Worm (Caenorhabditis elegans) whole organism, young adult: Measurements from ENCODE around the gene F55B11.2.

Experiments
- B0035.1 ChIP-seq: sonication (generic microtip); optimal IDR thresholded peaks from 2 replicates; lab custom pipeline; 2016; ENCODE audit warnings: missing genetic modification characterization, mild to moderate bottlenecking, missing compliant biosample characterization, missing genotype, missing genetic modification reagents
- D2030.7 ChIP-seq: fragments of 200-800 bp; sonication (Bioruptor generic); IDR thresholded peaks from 2 replicates; pipeline ENCODE4 v1.3.6; 2022; ENCODE audit warnings: missing genetic modification reagents, missing genetic modification characterization, missing compliant biosample characterization
- F10E7.11 ChIP-seq: sonication (generic microtip); optimal IDR thresholded peaks from 2 replicates; lab custom pipeline; 2017; ENCODE audit warnings: mild to moderate bottlenecking, missing genetic modification characterization, moderate library complexity, missing compliant biosample characterization
- F33H1.4 ChIP-seq: fragments of 200-800 bp; sonication (Bioruptor generic); IDR thresholded peaks from 2 replicates; pipeline ENCODE4 v1.3.6; 2022; ENCODE audit warnings: missing genetic modification reagents, missing genetic modification characterization, missing compliant biosample characterization
- F49E8.2 ChIP-seq: sonication (generic microtip); optimal IDR thresholded peaks from 3 replicates; lab custom pipeline; 2017; ENCODE audit warnings: missing genetic modification characterization, mild to moderate bottlenecking, missing compliant biosample characterization, antibody characterized with exemption, moderate library complexity; ENCODE audit not compliant: insufficient read depth
- attf-5 ChIP-seq: fragments of 200-800 bp; sonication (Bioruptor generic); optimal IDR thresholded peaks from 2 replicates; lab custom pipeline; 2018; ENCODE audit warnings: mild to moderate bottlenecking, missing genetic modification characterization, missing compliant biosample characterization
- attf-6 ChIP-seq: fragments of 200-800 bp; sonication (Bioruptor generic); IDR thresholded peaks from 2 replicates; pipeline ENCODE4 v1.3.6; 2022; ENCODE audit warnings: missing genetic modification reagents, missing genetic modification characterization, missing compliant biosample characterization
- dox-1 ChIP-seq: fragments of 200-800 bp; sonication (Bioruptor generic); IDR thresholded peaks from 2 replicates; pipeline ENCODE4 v1.3.6; 2022; ENCODE audit warnings: missing genetic modification reagents, missing genetic modification characterization, missing compliant biosample characterization
- hmg-1.2 ChIP-seq: fragments of 200-800 bp; sonication (Bioruptor generic); IDR thresholded peaks from 2 replicates; pipeline ENCODE4 v1.3.6; 2022; ENCODE audit warnings: missing genetic modification reagents, missing genetic modification characterization, missing compliant biosample characterization
- hmg-20 ChIP-seq: fragments of 200-800 bp; sonication (Bioruptor generic); IDR thresholded peaks from 2 replicates; pipeline ENCODE4 v1.3.6; 2022; ENCODE audit warnings: missing genetic modification reagents, missing genetic modification characterization, missing compliant biosample characterization
- hsf-1 ChIP-seq: fragments of 200-800 bp; sonication (Bioruptor generic); IDR thresholded peaks from 2 replicates; pipeline ENCODE4 v1.3.6; 2022; ENCODE audit warnings: missing genetic modification reagents, missing genetic modification characterization, missing compliant biosample characterization
- let-607 ChIP-seq, 2 experiments: fragments of 200-800 bp in 1 of 2; sonication (Bioruptor generic) in 1 of 2; sonication (generic microtip) in 1 of 2; optimal IDR thresholded peaks; 2 replicates each; lab custom pipeline; 2016 to 2018; ENCODE audit warnings: mild to moderate bottlenecking in 2 of 2, missing compliant biosample characterization in 2 of 2, missing genetic modification characterization in 2 of 2, moderate library complexity in 2 of 2, missing genotype in 1 of 2
- lin-40 ChIP-seq: sonication (generic microtip); optimal IDR thresholded peaks from 2 replicates; lab custom pipeline; 2016; ENCODE audit warnings: missing genetic modification characterization, mild to moderate bottlenecking, missing compliant biosample characterization, missing genotype, missing genetic modification reagents
- lin-54 ChIP-seq: fragments of 200-800 bp; sonication (Bioruptor generic); optimal IDR thresholded peaks from 2 replicates; lab custom pipeline; 2018; ENCODE audit warnings: mild to moderate bottlenecking, missing genetic modification characterization, missing compliant biosample characterization
- lsl-1 ChIP-seq: fragments of 200-800 bp; sonication (Bioruptor generic); optimal IDR thresholded peaks from 2 replicates; lab custom pipeline; 2018; ENCODE audit warnings: mild to moderate bottlenecking, missing genetic modification characterization, moderate library complexity, missing compliant biosample characterization
- madf-6 ChIP-seq: fragments of 200-800 bp; sonication (Bioruptor generic); IDR thresholded peaks from 2 replicates; pipeline ENCODE4 v1.3.6; 2022; ENCODE audit warnings: missing genetic modification reagents, missing genetic modification characterization, missing compliant biosample characterization
- madf-8 ChIP-seq: fragments of 200-800 bp; sonication (Bioruptor generic); conservative IDR thresholded peaks from 2 replicates; pipeline ENCODE4 v1.3.6; 2022; ENCODE audit warnings: missing genetic modification reagents, missing genetic modification characterization, missing compliant biosample characterization
- mcd-1 ChIP-seq: fragments of 200-800 bp; sonication (Bioruptor generic); IDR thresholded peaks from 2 replicates; pipeline ENCODE4 v1.3.6; 2022; ENCODE audit warnings: missing genetic modification reagents, missing genetic modification characterization, missing compliant biosample characterization
- nhr-80 ChIP-seq: sonication (generic microtip); optimal IDR thresholded peaks from 2 replicates; lab custom pipeline; 2016; ENCODE audit warnings: missing genetic modification characterization, missing compliant biosample characterization
- pbrm-1 ChIP-seq: fragments of 200-800 bp; sonication (Bioruptor generic); IDR thresholded peaks from 2 replicates; pipeline ENCODE4 v1.3.6; 2022; ENCODE audit warnings: missing genetic modification reagents, missing genetic modification characterization, missing compliant biosample characterization
- snpc-1.1 ChIP-seq: sonication (generic microtip); optimal IDR thresholded peaks from 2 replicates; lab custom pipeline; 2017; ENCODE audit warnings: missing genetic modification characterization, mild to moderate bottlenecking, missing compliant biosample characterization, antibody characterized with exemption, moderate library complexity, missing genotype, missing genetic modification reagents; ENCODE audit not compliant: insufficient read depth
- snpc-3.4 ChIP-seq: sonication (generic microtip); optimal IDR thresholded peaks from 2 replicates; lab custom pipeline; 2017; ENCODE audit warnings: missing genetic modification characterization, mild to moderate bottlenecking, missing compliant biosample characterization, antibody characterized with exemption, moderate library complexity, missing genotype, missing genetic modification reagents
- snpc-4 ChIP-seq, 5 experiments: fragments of 150-350 bp in 1 of 5; sonication (generic microtip) in 4 of 5; optimal IDR thresholded peaks; 2 replicates each; lab custom pipeline; 2014 to 2018; ENCODE audit warnings: missing genetic modification characterization in 5 of 5, missing biosample characterization in 3 of 5, antibody characterized with exemption in 2 of 5, mild to moderate bottlenecking in 2 of 5, missing compliant biosample characterization in 2 of 5, missing genotype in 2 of 5, moderate library complexity in 2 of 5, missing genetic modification reagents in 1 of 5
- tbp1 ChIP-seq: fragments of 200-800 bp; sonication (Bioruptor generic); optimal IDR thresholded peaks from 2 replicates; lab custom pipeline; 2018; ENCODE audit warnings: mild to moderate bottlenecking, missing genetic modification characterization, missing compliant biosample characterization
- xnd-1 ChIP-seq: sonication (generic microtip); optimal IDR thresholded peaks from 2 replicates; lab custom pipeline; 2016; ENCODE audit warnings: missing genotype, missing genetic modification reagents, missing genetic modification characterization, missing compliant biosample characterization
- ztf-26 ChIP-seq: sonication (generic microtip); optimal IDR thresholded peaks from 2 replicates; lab custom pipeline; 2017; ENCODE audit warnings: missing genetic modification characterization, missing compliant biosample characterization

Gene F55B11.2

DNA sequence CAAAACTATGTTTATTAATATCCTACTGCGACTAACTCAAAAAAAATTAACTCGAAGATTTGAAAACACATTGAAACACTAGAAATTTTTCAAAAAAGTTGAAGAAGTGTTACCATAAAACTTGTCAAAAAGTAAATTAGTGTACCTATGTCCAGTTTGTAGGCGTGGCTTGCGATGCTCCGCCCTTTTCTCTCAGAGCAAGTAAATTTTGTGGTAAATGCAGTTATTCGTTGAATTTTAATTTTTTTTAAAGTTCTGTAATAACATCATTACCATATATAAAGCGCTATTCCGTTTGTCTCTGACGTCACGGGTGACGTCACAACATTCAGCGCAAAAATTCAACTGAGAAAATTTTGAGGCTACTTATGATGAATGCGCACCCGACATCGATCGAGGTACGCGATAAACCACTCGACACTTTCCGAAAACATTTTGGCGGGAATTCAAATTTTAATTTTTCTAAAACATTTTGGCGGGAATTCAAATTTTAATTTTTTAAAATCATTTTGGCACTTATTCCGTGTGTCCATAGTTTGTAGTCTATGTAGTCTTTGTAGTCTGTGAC is 37.7 kb upstream of the F55B11.2 start:
- TF ChIP-seq F49E8.2 (tag; lab: Kevin White, UChicago): peak; percentile 56
- peak; percentile 24; the same call in 1 of the 2 replicates for TF ChIP-seq D2030.7 (GFP tag; lab: Robert Waterston, UW)
- 0 out of 2 replicates have a peak, but pooled peaks have one; percentile 31 for TF ChIP-seq mcd-1 (GFP tag; lab: Robert Waterston, UW)
- TF ChIP-seq snpc-1.1: peak; percentile 11
- peak; percentile 44 for TF ChIP-seq hmg-1.2 (GFP tag; lab: Robert Waterston, UW)
- peak; percentile 48 for TF ChIP-seq lin-54 (GFP tag; lab: Kevin White, UChicago)
- TF ChIP-seq hsf-1 (GFP tag; lab: Robert Waterston, UW): 0 out of 2 replicates have a peak, but pooled peaks have one; percentile 22
- peak; percentile 92 for TF ChIP-seq pbrm-1 (GFP tag; lab: Robert Waterston, UW)
- peak; percentile 33 for TF ChIP-seq tbp1
- TF ChIP-seq dox-1 (GFP tag; lab: Robert Waterston, UW): peak; percentile 44; the same call in 1 of the 2 replicates
- peak; percentile 97 for TF ChIP-seq attf-6 (GFP tag; lab: Robert Waterston, UW)
- peak; percentile 53 for TF ChIP-seq madf-6 (GFP tag; lab: Robert Waterston, UW)
- peak; percentile 55 for TF ChIP-seq snpc-4 (GFP tag; optimal IDR thresholded peaks at IDR 0.05; lab: Kevin White, UChicago)
- peak; percentile 52 to 91 (median 66) for TF ChIP-seq snpc-4 (tag; optimal IDR thresholded peaks at IDR 0.05; lab: Kevin White, UChicago)
- TF ChIP-seq, all 124 proteins: peak for 13; not testable (repeated sequence) for 111

DNA sequence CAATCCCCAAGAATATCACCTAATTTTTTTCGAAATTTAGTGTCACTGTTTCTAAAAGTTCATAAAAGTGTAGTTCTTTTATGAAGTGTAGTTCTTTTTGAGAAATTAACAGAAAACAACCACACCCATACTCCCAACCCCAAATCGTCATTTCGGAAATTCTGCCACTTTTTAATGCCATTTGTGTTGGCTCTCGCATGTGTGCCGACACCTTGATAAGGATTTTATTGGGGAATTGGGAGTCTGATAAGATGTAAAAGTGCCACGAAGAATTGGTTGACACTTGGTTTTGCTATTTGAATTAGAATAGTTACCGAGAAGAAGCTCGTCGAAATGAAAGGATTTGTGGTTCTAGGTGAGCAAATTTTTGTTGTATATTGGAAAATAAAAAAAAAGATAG is 33.6 kb upstream of the F55B11.2 start, which contains the start of gene nspg-9:
Gene nspg-9, plus strand, starts transcription at position 234 of the 400 bp plus-strand sequence.
- TF ChIP-seq nhr-80 (tag; lab: Kevin White, UChicago) (peak; percentile 83), B0035.1 (no peak), dox-1 (GFP tag; lab: Robert Waterston, UW) (peak; percentile 70), let-607 (tag; optimal IDR thresholded peaks at IDR 0.05; lab: Kevin White, UChicago) (peak in 1 of 2 experiments; percentile 65), ztf-26 (tag; lab: Kevin White, UChicago) (no peak), hmg-20 (GFP tag; lab: Robert Waterston, UW) (no peak), snpc-4 (GFP tag; optimal IDR thresholded peaks at IDR 0.05; lab: Kevin White, UChicago) (no peak), snpc-4 (tag; optimal IDR thresholded peaks at IDR 0.05; lab: Kevin White, UChicago) (peak in 2 of 4 experiments; percentile 21 to 22)

DNA sequence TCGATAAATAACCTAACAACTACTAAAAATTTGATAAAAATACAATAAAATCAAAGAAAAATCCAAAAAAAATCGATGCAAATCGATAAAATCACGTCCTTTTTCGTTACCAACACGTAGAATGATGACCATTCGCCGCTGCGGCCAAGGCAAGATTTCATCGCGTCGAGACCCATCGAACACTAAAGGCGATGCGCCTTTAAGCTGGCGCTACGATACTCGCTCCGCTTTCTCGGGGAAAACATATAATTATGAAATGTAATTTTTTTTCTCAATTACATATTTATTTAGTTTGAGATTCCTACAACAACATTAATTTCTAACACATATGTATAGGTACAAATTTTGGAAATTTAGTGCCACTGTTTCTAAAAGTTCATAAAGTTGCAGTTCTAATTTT is 32.0 kb upstream of the F55B11.2 start:
- TF ChIP-seq xnd-1 (tag; lab: Kevin White, UChicago) (peak; percentile 65), snpc-4 (GFP tag; optimal IDR thresholded peaks at IDR 0.05; lab: Kevin White, UChicago) (peak; percentile 13), snpc-4 (tag; optimal IDR thresholded peaks at IDR 0.05; lab: Kevin White, UChicago) (peak in 1 of 4 experiments; percentile 85), lsl-1 (GFP tag; lab: Kevin White, UChicago) (peak; percentile 16), attf-6 (GFP tag; lab: Robert Waterston, UW) (peak; percentile 44; the same call in 1 of the 2 replicates), F33H1.4 (GFP tag; lab: Robert Waterston, UW) (peak; percentile 70), madf-8 (GFP tag; lab: Robert Waterston, UW) (0 out of 2 replicates have a peak, but pooled peaks have one; percentile 25)

DNA sequence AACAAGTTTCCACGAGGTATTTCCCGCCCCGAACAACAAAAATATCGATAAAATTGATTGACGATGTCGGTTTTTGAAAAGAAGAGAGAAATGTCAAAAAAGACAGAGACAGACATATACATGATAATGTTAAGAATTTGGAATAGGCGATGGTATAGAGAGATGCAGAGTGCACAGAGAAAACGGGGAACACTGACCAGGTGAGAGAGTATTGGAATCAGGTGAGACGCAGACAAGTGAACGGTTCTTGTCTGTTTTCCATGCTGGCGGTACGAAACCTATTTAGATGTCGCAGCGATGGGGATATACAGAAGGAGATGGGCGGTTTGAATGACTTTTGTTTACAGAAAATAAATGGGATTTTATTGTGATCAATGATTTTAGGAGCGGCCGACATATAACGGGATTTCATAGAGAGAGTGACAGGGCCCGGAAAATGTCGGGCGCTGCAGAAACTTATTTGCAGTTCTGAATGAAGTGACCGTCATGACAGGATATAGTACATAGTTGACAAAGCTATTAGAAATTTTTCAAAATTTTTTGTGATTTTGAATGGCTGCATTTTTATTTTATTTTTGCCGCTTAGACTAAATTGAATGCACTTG is 22.2 kb upstream of the F55B11.2 start:
- TF ChIP-seq nhr-80 (tag; lab: Kevin White, UChicago) (peak; percentile 44), attf-5 (peak; percentile 33), hmg-1.2 (GFP tag; lab: Robert Waterston, UW) (peak; percentile 96), ztf-26 (tag; lab: Kevin White, UChicago) (peak; percentile 13), lin-40 (tag; lab: Kevin White, UChicago) (peak; percentile 38), F10E7.11 (no peak), snpc-4 (GFP tag; optimal IDR thresholded peaks at IDR 0.05; lab: Kevin White, UChicago) (no peak), snpc-4 (tag; optimal IDR thresholded peaks at IDR 0.05; lab: Kevin White, UChicago) (peak; percentile 72 to 92 (median 84)), snpc-3.4 (no peak)
- TF ChIP-seq, all 124 proteins: peak for 6
